Worm (Caenorhabditis elegans) whole organism, mixed stage, embryonic: Measurements from ENCODE around the gene srg-29.

Experiments used
- blmp-1 ChIP-seq: fragments of 150-350 bp; optimal IDR thresholded peaks from 2 replicates; lab custom pipeline; 2014; ENCODE audit warnings: missing biosample characterization, missing genetic modification characterization
- ces-1 ChIP-seq: fragments of 150-350 bp; optimal IDR thresholded peaks from 2 replicates; lab custom pipeline; 2014; ENCODE audit warnings: missing biosample characterization, missing genetic modification reagents, missing genetic modification characterization
- drap-1 ChIP-seq: fragments of 200-800 bp; sonication (Bioruptor generic); optimal IDR thresholded peaks from 3 replicates; lab custom pipeline; 2018; ENCODE audit warnings: mild to moderate bottlenecking, missing genetic modification characterization, missing compliant biosample characterization
- nhr-12 ChIP-seq: fragments of 150-350 bp; optimal IDR thresholded peaks from 2 replicates; lab custom pipeline; 2014; ENCODE audit warnings: missing biosample characterization, missing genetic modification characterization
- snpc-4 ChIP-seq: fragments of 150-350 bp; optimal IDR thresholded peaks from 2 replicates; lab custom pipeline; 2014; ENCODE audit warnings: missing biosample characterization, missing genetic modification characterization
- unc-62 ChIP-seq: fragments of 150-350 bp; optimal IDR thresholded peaks from 2 replicates; lab custom pipeline; 2014; ENCODE audit warnings: missing biosample characterization, missing genetic modification reagents, missing genetic modification characterization

DNA sequence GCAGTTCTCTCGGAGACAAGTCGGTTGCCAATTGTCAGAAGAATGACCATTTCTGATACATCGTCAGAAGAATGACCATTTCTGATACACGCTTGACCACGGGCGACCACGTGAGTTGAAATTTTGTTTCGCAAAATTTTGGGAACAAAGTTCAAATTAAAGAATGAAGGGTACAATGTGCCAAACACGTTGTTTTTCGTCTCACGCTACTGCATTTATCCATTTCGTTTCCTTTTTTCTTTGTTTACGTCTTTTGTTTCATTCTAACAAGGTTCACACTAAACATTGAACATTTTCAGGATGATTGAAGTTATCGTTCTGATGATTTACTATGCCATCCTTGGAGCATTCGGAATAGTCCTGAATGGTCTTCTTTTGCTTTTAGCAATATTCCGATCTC, 14.5 kb downstream of the srg-29 start, which contains the start of gene srd-9:
- TF ChIP-seq unc-62 (no peak), ces-1 (GFP tag; lab: Kevin White, UChicago) (no peak), nhr-12 (tag; lab: Kevin White, UChicago) (no peak), snpc-4 (tag; lab: Kevin White, UChicago) (no peak), drap-1 (GFP tag; lab: Kevin White, UChicago) (no peak), blmp-1 (tag; lab: Kevin White, UChicago) (no peak)
